Worm (Caenorhabditis elegans): ENCODE measurements around the gene gstk-2.

DNA sequence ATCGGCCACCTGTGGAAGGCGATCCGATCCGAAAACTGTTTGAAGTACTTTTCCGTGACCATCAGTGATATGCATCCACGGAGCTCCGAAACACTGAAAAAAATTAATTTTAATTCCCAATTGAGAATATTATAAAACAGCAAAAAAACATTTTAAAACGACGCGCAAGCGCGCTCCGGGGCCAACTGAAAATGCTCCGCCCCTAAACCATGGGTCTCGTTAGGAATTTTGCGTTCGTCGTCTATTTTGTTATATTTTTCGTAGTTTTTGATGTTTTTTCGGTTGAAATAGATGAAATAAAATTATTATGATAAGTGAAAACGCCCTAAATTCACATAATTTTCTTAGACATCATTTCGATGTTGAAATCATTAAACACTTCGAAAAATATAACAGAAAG lies 1.5 kb downstream of the gstk-2 start:
- TF ChIP-seq unc-62 (GFP tag; optimal IDR thresholded peaks at IDR 0.05) (peak; percentile 48), nhr-77 (tag; optimal IDR thresholded peaks at IDR 0.05) (no peak)
